Worm (Caenorhabditis elegans): ENCODE results near the gene B0284.3.

DNA sequence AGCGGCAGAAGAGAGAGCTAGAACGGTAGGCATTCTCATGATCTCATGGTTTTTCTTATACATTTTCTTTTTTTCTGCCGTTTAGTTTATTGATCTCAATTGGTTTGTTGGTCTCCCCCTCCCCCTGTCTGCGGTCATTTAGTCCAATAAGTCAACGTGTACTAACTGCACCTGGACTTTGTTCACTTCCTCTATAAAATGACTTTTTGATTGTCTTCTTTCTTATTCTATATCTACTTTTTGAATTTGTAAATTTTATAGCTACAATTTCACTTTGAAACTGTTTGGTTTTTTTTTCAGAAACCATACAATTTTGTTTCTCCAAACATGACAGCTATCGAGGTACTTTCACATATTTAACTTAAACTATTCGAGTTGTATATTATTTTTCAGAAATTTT, 12.0 kb downstream of the B0284.3 start, which contains the start of gene ckb-2:
- TF ChIP-seq lsy-2 (tag; optimal IDR thresholded peaks at IDR 0.05), result no peak
- no peak for TF ChIP-seq sox-4 (tag; optimal IDR thresholded peaks at IDR 0.05)
- TF ChIP-seq skn-1 (tag; optimal IDR thresholded peaks at IDR 0.05), result no peak
- TF ChIP-seq nhr-237 (tag; optimal IDR thresholded peaks at IDR 0.05), result no peak
